Worm (Caenorhabditis elegans) whole organism, late embryonic: ENCODE measurements around the gene C10G8.4.
A peak's percentile ranks its signal among the peaks of the same experiment; 100 is the strongest.

Experiments used
- F13H6.1 ChIP-seq: sonication (generic microtip); optimal IDR thresholded peaks from 2 replicates; lab custom pipeline; 2016; ENCODE audit warnings: missing genetic modification characterization, missing compliant biosample characterization
- K09A11.1 ChIP-seq: sonication (generic microtip); optimal IDR thresholded peaks from 2 replicates; lab custom pipeline; 2017; ENCODE audit warnings: antibody characterized with exemption, mild to moderate bottlenecking, missing genetic modification characterization, missing compliant biosample characterization; ENCODE audit not compliant: insufficient read depth
- T23F11.4 ChIP-seq: fragments of 200-800 bp; sonication (Bioruptor generic); optimal IDR thresholded peaks from 2 replicates; lab custom pipeline; 2018; ENCODE audit warnings: mild to moderate bottlenecking, missing genetic modification characterization, missing compliant biosample characterization
- ahr-1 ChIP-seq: sonication (generic microtip); optimal IDR thresholded peaks from 2 replicates; lab custom pipeline; 2016; ENCODE audit warnings: missing genetic modification characterization, missing compliant biosample characterization
- ceh-18 ChIP-seq: sonication (generic microtip); optimal IDR thresholded peaks from 2 replicates; lab custom pipeline; 2016; ENCODE audit warnings: missing genetic modification characterization, missing compliant biosample characterization
- ceh-2 ChIP-seq: sonication (generic microtip); optimal IDR thresholded peaks from 2 replicates; lab custom pipeline; 2016; ENCODE audit warnings: missing genotype, missing genetic modification characterization, missing compliant biosample characterization
- ceh-22 ChIP-seq: sonication (generic microtip); optimal IDR thresholded peaks from 2 replicates; lab custom pipeline; 2017; ENCODE audit warnings: missing biosample characterization, missing genetic modification characterization
- ceh-24 ChIP-seq: sonication (generic microtip); optimal IDR thresholded peaks from 2 replicates; lab custom pipeline; 2016; ENCODE audit warnings: mild to moderate bottlenecking, missing genetic modification characterization, missing compliant biosample characterization
- ceh-31 ChIP-seq: sonication (generic microtip); optimal IDR thresholded peaks from 2 replicates; lab custom pipeline; 2016; ENCODE audit warnings: missing genetic modification characterization, missing compliant biosample characterization
- ceh-34 ChIP-seq: sonication (generic microtip); optimal IDR thresholded peaks from 2 replicates; lab custom pipeline; 2016; ENCODE audit warnings: mild to moderate bottlenecking, missing genetic modification characterization, missing compliant biosample characterization
- ceh-45 ChIP-seq: fragments of 200-800 bp; sonication (Bioruptor generic); IDR thresholded peaks from 2 replicates; pipeline ENCODE4 v1.3.6; 2022; ENCODE audit warnings: missing genetic modification reagents, missing genetic modification characterization, missing compliant biosample characterization
- ceh-48 ChIP-seq: sonication (generic microtip); optimal IDR thresholded peaks from 2 replicates; lab custom pipeline; 2016; ENCODE audit warnings: missing genetic modification characterization, inconsistent platforms, missing compliant biosample characterization
- dmd-4 ChIP-seq: sonication (generic microtip); optimal IDR thresholded peaks from 2 replicates; lab custom pipeline; 2016; ENCODE audit warnings: borderline replicate concordance, missing genetic modification characterization, missing compliant biosample characterization
- elt-2 ChIP-seq: sonication (generic microtip); optimal IDR thresholded peaks from 2 replicates; lab custom pipeline; 2016; ENCODE audit warnings: missing genetic modification reagents, missing genetic modification characterization, missing compliant biosample characterization
- eyg-1 ChIP-seq: sonication (generic microtip); optimal IDR thresholded peaks from 2 replicates; lab custom pipeline; 2016; ENCODE audit warnings: missing genotype, missing genetic modification characterization, missing compliant biosample characterization
- fax-1 ChIP-seq: sonication (generic microtip); optimal IDR thresholded peaks from 2 replicates; lab custom pipeline; 2016; ENCODE audit warnings: missing genotype, missing genetic modification characterization, missing compliant biosample characterization
- fkh-10 ChIP-seq: fragments of 150-350 bp; optimal IDR thresholded peaks from 2 replicates; lab custom pipeline; 2014; ENCODE audit warnings: missing biosample characterization, missing genetic modification reagents, missing genetic modification characterization
- hlh-30 ChIP-seq: sonication (generic microtip); optimal IDR thresholded peaks from 2 replicates; lab custom pipeline; 2017; ENCODE audit warnings: antibody characterized with exemption, missing genetic modification characterization, missing compliant biosample characterization; ENCODE audit not compliant: insufficient read depth
- hlh-6 ChIP-seq: sonication (generic microtip); optimal IDR thresholded peaks from 2 replicates; lab custom pipeline; 2016; ENCODE audit warnings: missing genotype, missing genetic modification characterization, missing compliant biosample characterization
- lin-11 ChIP-seq: fragments of 200-800 bp; sonication (Bioruptor generic); optimal IDR thresholded peaks from 2 replicates; lab custom pipeline; 2018; ENCODE audit warnings: mild to moderate bottlenecking, missing genetic modification characterization, missing compliant biosample characterization
- madf-2 ChIP-seq: sonication (generic microtip); optimal IDR thresholded peaks from 2 replicates; lab custom pipeline; 2017; ENCODE audit warnings: missing genetic modification characterization, missing compliant biosample characterization
- nfya-1 ChIP-seq: sonication (generic microtip); optimal IDR thresholded peaks from 2 replicates; lab custom pipeline; 2017; ENCODE audit warnings: missing genetic modification characterization, mild to moderate bottlenecking, missing compliant biosample characterization, antibody characterized with exemption, moderate library complexity
- nhr-11 ChIP-seq: fragments of 150-350 bp; optimal IDR thresholded peaks from 2 replicates; lab custom pipeline; 2014; ENCODE audit warnings: missing biosample characterization, missing genetic modification characterization
- nhr-232 ChIP-seq: sonication (generic microtip); optimal IDR thresholded peaks from 2 replicates; lab custom pipeline; 2016; ENCODE audit warnings: missing genetic modification characterization, missing compliant biosample characterization
- odd-2 ChIP-seq: sonication (generic microtip); optimal IDR thresholded peaks from 2 replicates; lab custom pipeline; 2017; ENCODE audit warnings: antibody characterized with exemption, mild to moderate bottlenecking, missing genetic modification characterization, missing compliant biosample characterization
- pat-9 ChIP-seq: fragments of 200-800 bp; sonication (Bioruptor generic); optimal IDR thresholded peaks from 2 replicates; lab custom pipeline; 2018; ENCODE audit warnings: mild to moderate bottlenecking, missing genetic modification characterization, moderate library complexity, missing compliant biosample characterization
- pqm-1 ChIP-seq: sonication (generic microtip); optimal IDR thresholded peaks from 2 replicates; lab custom pipeline; 2016; ENCODE audit warnings: missing genetic modification characterization, missing compliant biosample characterization
- ref-2 ChIP-seq: sonication (generic microtip); optimal IDR thresholded peaks from 2 replicates; lab custom pipeline; 2016; ENCODE audit warnings: missing genetic modification characterization, missing compliant biosample characterization
- rnt-1 ChIP-seq: sonication (generic microtip); optimal IDR thresholded peaks from 2 replicates; lab custom pipeline; 2016; ENCODE audit warnings: missing genetic modification characterization, missing compliant biosample characterization
- sox-2 ChIP-seq: fragments of 200-800 bp; sonication (Bioruptor generic); IDR thresholded peaks from 2 replicates; pipeline ENCODE4 v1.3.6; 2022; ENCODE audit warnings: missing genetic modification reagents, missing genetic modification characterization, missing compliant biosample characterization
- syd-9 ChIP-seq: sonication (generic microtip); optimal IDR thresholded peaks from 2 replicates; lab custom pipeline; 2016; ENCODE audit warnings: mild to moderate bottlenecking, missing genetic modification characterization, moderate library complexity, missing compliant biosample characterization
- tbx-2 ChIP-seq: sonication (generic microtip); optimal IDR thresholded peaks from 2 replicates; lab custom pipeline; 2016; ENCODE audit warnings: missing genetic modification characterization, missing compliant biosample characterization
- tbx-7 ChIP-seq: sonication (generic microtip); optimal IDR thresholded peaks from 2 replicates; lab custom pipeline; 2016; ENCODE audit warnings: missing genotype, missing genetic modification characterization, missing compliant biosample characterization
- unc-42 ChIP-seq: sonication (generic microtip); optimal IDR thresholded peaks from 2 replicates; lab custom pipeline; 2016; ENCODE audit warnings: missing genotype, missing genetic modification characterization, missing compliant biosample characterization
- unc-55 ChIP-seq: sonication (generic microtip); optimal IDR thresholded peaks from 2 replicates; lab custom pipeline; 2017; ENCODE audit warnings: missing biosample characterization, missing genetic modification reagents, missing genetic modification characterization

C10G8.4 gene

ce11 chrV:5311635-5312034 lies at the start of gene C10G8.4:
Gene C10G8.4 (plus strand): TSS chrV:5311935.
- TF ChIP-seq lin-11 (tag; lab: Kevin White, UChicago) (no peak), unc-42 (tag; lab: Kevin White, UChicago) (no peak), odd-2 (tag; lab: Kevin White, UChicago) (no peak), T23F11.4 (GFP tag; lab: Kevin White, UChicago) (no peak), madf-2 (tag; lab: Kevin White, UChicago) (no peak), pqm-1 (tag; lab: Kevin White, UChicago) (no peak), hlh-6 (tag; lab: Kevin White, UChicago) (no peak), ceh-24 (tag; lab: Kevin White, UChicago) (no peak)

- no peak for TF ChIP-seq dmd-4 (tag; lab: Kevin White, UChicago)
- no peak for TF ChIP-seq hlh-30 (tag; lab: Kevin White, UChicago)
- TF ChIP-seq unc-42 (tag; lab: Kevin White, UChicago), result no peak
- no peak for TF ChIP-seq ceh-2 (tag; lab: Kevin White, UChicago)
- no peak for TF ChIP-seq nhr-11 (tag; lab: Kevin White, UChicago)
- TF ChIP-seq ceh-22, result no peak
- no peak for TF ChIP-seq nhr-232 (tag; lab: Kevin White, UChicago)
- no peak for TF ChIP-seq pqm-1 (tag; lab: Kevin White, UChicago)
- TF ChIP-seq ceh-45 (GFP tag; lab: Robert Waterston, UW), result no peak
- TF ChIP-seq K09A11.1 (tag; lab: Kevin White, UChicago), result no peak
Measured at ce11 chrV:5262999-5263398, 48.7 kb upstream of the C10G8.4 start, which contains the start of gene cest-30. Gene cest-30 (minus strand): TSS chrV:5263099.

- TF ChIP-seq nfya-1 (tag; lab: Kevin White, UChicago) (no peak), ahr-1 (no peak), ref-2 (tag; lab: Kevin White, UChicago) (no peak), tbx-7 (tag; lab: Kevin White, UChicago) (no peak)
- TF ChIP-seq, all 69 proteins: peak for 0
Measured at ce11 chrV:5265581-5265980, 46.2 kb upstream of the C10G8.4 start, which contains the start of the genes srt-69 and B0238.12. Gene srt-69 (minus strand): TSS chrV:5265681. Gene B0238.12 (plus strand): TSS chrV:5265844.

ce11 chrV:5269024-5269535 lies 42.7 kb upstream of the C10G8.4 start, which contains the start of gene penr-1:
Gene penr-1 (plus strand): TSS chrV:5269485.
- TF ChIP-seq ceh-48, result peak; percentile 7
- TF ChIP-seq unc-55 (GFP tag; lab: Kevin White, UChicago), result peak; percentile 22
- peak; percentile 20 for TF ChIP-seq nfya-1 (tag; lab: Kevin White, UChicago)
- TF ChIP-seq ceh-31 (tag; lab: Kevin White, UChicago), result peak; percentile 10
- TF ChIP-seq eyg-1 (tag; lab: Kevin White, UChicago), result no peak
- TF ChIP-seq unc-42 (tag; lab: Kevin White, UChicago), result peak; percentile 64

- TF ChIP-seq hlh-30 (tag; lab: Kevin White, UChicago) (peak; percentile 94), unc-55 (GFP tag; lab: Kevin White, UChicago) (peak; percentile 64), syd-9 (tag; lab: Kevin White, UChicago) (peak; percentile 36), sox-2 (GFP tag; lab: Robert Waterston, UW) (no peak), pqm-1 (tag; lab: Kevin White, UChicago) (peak; percentile 53), ceh-48 (no peak), ceh-34 (peak; percentile 51), F13H6.1 (peak; percentile 6), rnt-1 (tag; lab: Kevin White, UChicago) (peak; percentile 75), fkh-10 (no peak), ceh-18 (tag; lab: Kevin White, UChicago) (peak; percentile 37), elt-2 (peak; percentile 58), madf-2 (tag; lab: Kevin White, UChicago) (no peak), fax-1 (no peak), tbx-2 (tag; lab: Kevin White, UChicago) (peak; percentile 56), pat-9 (tag; lab: Kevin White, UChicago) (peak; percentile 4), ceh-22 (no peak)
Measured at ce11 chrV:5271487-5271886, 40.2 kb upstream of the C10G8.4 start.
